Worm (Caenorhabditis elegans): ENCODE measurements around the gene svh-1.

svh-1 gene

DNA sequence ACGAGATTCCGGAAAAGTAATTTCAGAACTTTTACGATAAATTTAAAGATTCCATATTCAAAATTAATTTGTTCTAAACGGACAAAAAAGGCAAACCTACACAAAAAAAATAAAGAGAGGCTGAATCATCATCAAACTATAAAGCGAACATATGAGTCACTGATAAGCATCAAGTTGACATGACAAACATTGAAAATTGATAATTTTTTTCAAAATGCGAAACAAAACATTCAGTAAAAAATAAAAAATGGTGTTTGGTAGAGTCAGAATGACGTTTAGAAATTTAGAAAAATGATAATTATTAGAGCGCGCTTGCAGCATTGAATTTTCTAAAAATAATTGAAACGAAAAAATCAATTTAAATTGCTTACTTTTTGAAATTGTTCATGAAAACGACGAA, 6.6 kb upstream of the svh-1 start:
- TF ChIP-seq ets-7 (tag; optimal IDR thresholded peaks at IDR 0.05): no peak
- no peak for TF ChIP-seq F13C5.2 (tag; optimal IDR thresholded peaks at IDR 0.05)

DNA sequence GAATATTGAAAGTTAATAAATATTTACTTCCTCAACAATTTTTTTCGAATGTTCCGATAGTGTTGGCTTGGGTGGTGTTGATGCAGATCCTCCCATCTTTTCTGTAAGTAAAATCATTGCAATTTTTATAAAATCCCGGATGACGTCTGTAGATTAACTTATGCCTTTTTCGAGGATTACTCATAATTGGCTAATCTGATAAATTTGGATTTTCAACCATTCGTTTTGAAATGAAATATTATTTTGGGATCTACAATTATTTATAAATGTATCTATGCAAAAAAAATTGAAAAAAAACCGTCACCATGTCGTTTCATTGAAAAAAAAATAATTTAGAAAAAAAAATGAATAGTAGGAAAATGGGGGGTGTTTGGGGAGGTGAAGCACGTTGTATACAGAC, 5.3 kb upstream of the svh-1 start, which contains the start of gene glrx-22:
TSS of gene glrx-22 (minus strand) at position 101 of the 400 bp plus-strand sequence.
- TF ChIP-seq hmbx-1 (tag; optimal IDR thresholded peaks at IDR 0.05): no peak
- TF ChIP-seq tra-4 (tag; optimal IDR thresholded peaks at IDR 0.05): no peak
- no peak for TF ChIP-seq tbx-11 (GFP tag; IDR thresholded peaks at IDR 0.05)
- no peak for TF ChIP-seq tbx-37 (GFP tag; conservative IDR thresholded peaks at IDR 0.05)
- no peak for TF ChIP-seq ama-1 (optimal IDR thresholded peaks at IDR 0.05)
- no peak for TF ChIP-seq ceh-13 (GFP tag; optimal IDR thresholded peaks at IDR 0.05)
- no peak for TF ChIP-seq scrt-1 (GFP tag; IDR thresholded peaks at IDR 0.05)
- no peak for TF ChIP-seq pes-1 (GFP tag; IDR thresholded peaks at IDR 0.05)

DNA sequence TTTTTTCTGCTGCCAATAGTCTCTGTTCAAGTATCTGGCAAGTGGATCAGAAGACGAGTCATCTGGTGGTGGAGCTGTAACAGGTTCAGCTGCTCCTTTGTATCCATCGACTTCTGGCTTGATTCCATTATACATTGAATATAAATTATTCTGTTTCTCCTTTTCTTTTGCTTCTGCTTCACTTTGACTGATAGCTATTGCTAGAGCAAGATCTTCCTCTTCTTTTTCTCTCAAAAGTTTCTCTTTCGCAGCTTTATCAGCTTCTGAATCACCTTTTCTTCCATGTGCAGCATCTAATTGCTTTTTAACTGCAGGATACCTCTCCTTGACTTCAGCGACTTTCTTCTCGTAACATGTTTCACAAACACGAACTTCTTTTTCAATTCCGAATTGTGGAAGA, 2.9 kb upstream of the svh-1 start:
- TF ChIP-seq ets-7 (tag; optimal IDR thresholded peaks at IDR 0.05): no peak
- TF ChIP-seq ceh-36 (tag; optimal IDR thresholded peaks at IDR 0.05): no peak
- TF ChIP-seq hmbx-1 (tag; optimal IDR thresholded peaks at IDR 0.05): no peak
- TF ChIP-seq sea-1 (GFP tag; conservative IDR thresholded peaks at IDR 0.05): no peak
- no peak for TF ChIP-seq pes-1 (GFP tag; IDR thresholded peaks at IDR 0.05)
- no peak for TF ChIP-seq tbx-11 (GFP tag; IDR thresholded peaks at IDR 0.05)
- no peak for TF ChIP-seq tbx-37 (GFP tag; conservative IDR thresholded peaks at IDR 0.05)

DNA sequence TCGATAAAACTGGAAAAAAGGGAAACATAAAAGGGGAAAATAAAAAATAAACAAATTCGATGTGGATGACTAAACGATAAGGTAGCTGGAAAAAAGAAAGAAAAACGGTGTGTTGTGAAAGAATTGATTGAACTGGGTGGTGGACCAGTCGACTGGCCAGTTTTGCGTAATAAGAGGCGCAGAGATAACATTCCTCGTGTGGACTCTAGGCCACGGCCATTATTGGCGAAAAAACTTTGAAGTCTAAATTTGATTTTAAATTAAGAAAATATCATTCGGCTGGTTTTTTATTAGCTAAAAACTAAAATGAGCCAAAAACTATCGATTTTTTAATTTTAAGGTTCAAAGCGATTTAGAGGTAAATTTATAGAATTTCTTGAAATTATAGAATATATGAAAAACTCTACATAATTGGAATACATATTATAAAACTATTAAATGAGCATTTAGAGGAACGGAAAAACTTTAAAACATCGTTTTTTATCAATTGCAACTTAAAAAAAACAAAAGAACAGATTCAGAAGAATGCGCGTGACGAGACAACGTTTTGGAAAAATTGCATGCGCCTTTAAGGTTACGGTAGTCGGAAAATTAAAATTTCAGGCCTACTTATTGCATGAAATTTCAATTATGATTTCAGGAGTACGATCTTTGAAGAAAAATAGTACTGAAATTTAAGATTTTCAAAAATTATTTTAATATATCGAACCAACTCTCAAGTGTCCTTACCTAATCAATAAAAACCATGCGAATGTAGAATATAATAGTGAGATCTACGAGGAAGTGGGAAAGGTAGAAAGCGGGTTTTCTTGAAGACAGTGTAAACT, 929 bp upstream of the svh-1 start, which contains the start of gene hgrs-1:
TSS of gene hgrs-1 (minus strand) at position 777 of the 827 bp plus-strand sequence.
- no peak for TF ChIP-seq tbx-11 (GFP tag; IDR thresholded peaks at IDR 0.05)
- no peak for TF ChIP-seq tra-4 (tag; optimal IDR thresholded peaks at IDR 0.05)
- TF ChIP-seq hnd-1 (tag; optimal IDR thresholded peaks at IDR 0.05): no peak
- TF ChIP-seq ceh-13 (GFP tag; optimal IDR thresholded peaks at IDR 0.05): no peak
- no peak for TF ChIP-seq ceh-36 (tag; optimal IDR thresholded peaks at IDR 0.05)
- TF ChIP-seq tbx-37 (GFP tag; conservative IDR thresholded peaks at IDR 0.05): no peak
- no peak for TF ChIP-seq ama-1 (optimal IDR thresholded peaks at IDR 0.05)
- TF ChIP-seq ets-7 (tag; optimal IDR thresholded peaks at IDR 0.05): no peak
- no peak for TF ChIP-seq hmbx-1 (tag; optimal IDR thresholded peaks at IDR 0.05)
- TF ChIP-seq F13C5.2 (tag; optimal IDR thresholded peaks at IDR 0.05): no peak
- TF ChIP-seq pes-1 (GFP tag; IDR thresholded peaks at IDR 0.05): no peak
- TF ChIP-seq B0310.2 (tag; optimal IDR thresholded peaks at IDR 0.05): no peak

DNA sequence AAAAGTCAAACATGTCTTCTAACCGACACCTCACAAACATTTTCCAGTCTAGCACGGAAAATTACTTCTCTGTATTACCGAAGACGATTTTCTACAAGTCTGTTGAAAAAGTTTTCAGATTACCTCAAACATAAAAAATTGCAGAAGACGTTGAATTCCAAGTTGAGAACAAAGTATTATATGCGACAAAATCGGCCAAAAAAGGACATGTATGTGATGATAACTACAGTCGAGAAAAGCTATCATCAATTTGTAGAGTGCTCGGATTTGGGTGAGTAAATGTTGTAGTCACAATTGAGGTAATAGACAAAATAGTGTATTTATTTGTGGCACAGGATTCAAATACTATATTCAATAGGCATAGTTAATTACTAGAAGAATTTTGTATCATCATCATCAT, 2.4 kb downstream of the svh-1 start:
- no peak for TF ChIP-seq pes-1 (GFP tag; IDR thresholded peaks at IDR 0.05)
- TF ChIP-seq ceh-13 (GFP tag; optimal IDR thresholded peaks at IDR 0.05): no peak
- TF ChIP-seq tbx-11 (GFP tag; IDR thresholded peaks at IDR 0.05): no peak
- TF ChIP-seq ets-7 (tag; optimal IDR thresholded peaks at IDR 0.05): no peak
- no peak for TF ChIP-seq scrt-1 (GFP tag; IDR thresholded peaks at IDR 0.05)

DNA sequence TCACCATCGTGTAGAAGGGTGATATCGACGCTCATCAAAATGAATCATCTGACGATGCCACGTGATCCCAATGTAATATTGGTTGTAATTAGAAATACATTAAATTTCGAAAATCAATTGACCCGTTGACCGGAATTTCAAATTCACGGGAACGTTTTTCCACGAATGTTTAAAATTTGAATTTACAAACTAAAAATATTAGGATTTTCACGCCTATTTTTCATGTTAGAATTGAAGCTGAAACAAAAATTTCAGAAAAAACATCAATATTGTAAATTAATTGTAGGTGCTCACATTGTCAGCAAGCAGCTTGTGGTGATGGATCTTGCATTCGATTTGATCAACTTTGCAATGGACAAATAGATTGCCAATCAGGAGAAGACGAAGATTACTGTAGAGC, 3.9 kb downstream of the svh-1 start, which contains the start of gene C07G1.6:
TSS of gene C07G1.6 (minus strand) at position 101 of the 400 bp plus-strand sequence.
- TF ChIP-seq tra-4 (tag; optimal IDR thresholded peaks at IDR 0.05): no peak
- no peak for TF ChIP-seq tbx-37 (GFP tag; conservative IDR thresholded peaks at IDR 0.05)
- no peak for TF ChIP-seq scrt-1 (GFP tag; IDR thresholded peaks at IDR 0.05)
- TF ChIP-seq ceh-13 (GFP tag; optimal IDR thresholded peaks at IDR 0.05): no peak
- TF ChIP-seq F13C5.2 (tag; optimal IDR thresholded peaks at IDR 0.05): no peak
- TF ChIP-seq tbx-11 (GFP tag; IDR thresholded peaks at IDR 0.05): no peak
- no peak for TF ChIP-seq hmbx-1 (tag; optimal IDR thresholded peaks at IDR 0.05)
- no peak for TF ChIP-seq ceh-36 (tag; optimal IDR thresholded peaks at IDR 0.05)
- TF ChIP-seq sea-1 (GFP tag; conservative IDR thresholded peaks at IDR 0.05): no peak
- TF ChIP-seq aly-1 (tag; optimal IDR thresholded peaks at IDR 0.05): no peak
- no peak for TF ChIP-seq pes-1 (GFP tag; IDR thresholded peaks at IDR 0.05)
- no peak for TF ChIP-seq ama-1 (optimal IDR thresholded peaks at IDR 0.05)
- TF ChIP-seq B0310.2 (tag; optimal IDR thresholded peaks at IDR 0.05): no peak

DNA sequence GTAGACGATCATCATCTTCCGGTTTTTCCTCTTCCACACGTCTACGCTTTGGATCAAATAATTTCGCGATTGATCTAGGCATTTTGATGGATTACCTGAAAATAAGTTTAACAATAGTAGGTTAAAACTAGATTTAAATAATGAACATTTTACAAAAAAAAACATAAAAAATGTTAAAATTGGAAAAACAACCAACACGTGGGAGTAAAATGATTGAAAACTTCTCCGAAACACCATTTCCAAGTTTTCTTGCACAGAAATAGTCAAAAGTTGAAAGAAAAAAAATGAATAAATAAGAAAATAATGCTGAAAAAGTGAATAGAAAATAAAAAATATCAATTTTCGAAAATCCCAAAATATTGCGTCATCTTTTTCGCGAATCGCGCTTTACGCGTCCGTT, 5.3 kb downstream of the svh-1 start, which contains the start of gene C07G1.7:
TSS of gene C07G1.7 (minus strand) at position 101 of the 400 bp plus-strand sequence.
- TF ChIP-seq aly-1 (tag; optimal IDR thresholded peaks at IDR 0.05): no peak
- TF ChIP-seq tra-4 (tag; optimal IDR thresholded peaks at IDR 0.05): no peak
- no peak for TF ChIP-seq ceh-36 (tag; optimal IDR thresholded peaks at IDR 0.05)
- no peak for TF ChIP-seq B0310.2 (tag; optimal IDR thresholded peaks at IDR 0.05)
- TF ChIP-seq pes-1 (GFP tag; IDR thresholded peaks at IDR 0.05): no peak
- TF ChIP-seq flt-1 (GFP tag; IDR thresholded peaks at IDR 0.05): no peak
- no peak for TF ChIP-seq hmg-4 (GFP tag; optimal IDR thresholded peaks at IDR 0.05)
- no peak for TF ChIP-seq sea-1 (GFP tag; conservative IDR thresholded peaks at IDR 0.05)
- TF ChIP-seq tbx-11 (GFP tag; IDR thresholded peaks at IDR 0.05): no peak
- no peak for TF ChIP-seq ceh-13 (GFP tag; optimal IDR thresholded peaks at IDR 0.05)
- no peak for TF ChIP-seq hmbx-1 (tag; optimal IDR thresholded peaks at IDR 0.05)
- TF ChIP-seq ets-7 (tag; optimal IDR thresholded peaks at IDR 0.05): no peak
- no peak for TF ChIP-seq scrt-1 (GFP tag; IDR thresholded peaks at IDR 0.05)
- no peak for TF ChIP-seq hnd-1 (tag; optimal IDR thresholded peaks at IDR 0.05)
- TF ChIP-seq F13C5.2 (tag; optimal IDR thresholded peaks at IDR 0.05): no peak
- TF ChIP-seq tbx-37 (GFP tag; conservative IDR thresholded peaks at IDR 0.05): no peak
- TF ChIP-seq ama-1 (optimal IDR thresholded peaks at IDR 0.05): no peak

DNA sequence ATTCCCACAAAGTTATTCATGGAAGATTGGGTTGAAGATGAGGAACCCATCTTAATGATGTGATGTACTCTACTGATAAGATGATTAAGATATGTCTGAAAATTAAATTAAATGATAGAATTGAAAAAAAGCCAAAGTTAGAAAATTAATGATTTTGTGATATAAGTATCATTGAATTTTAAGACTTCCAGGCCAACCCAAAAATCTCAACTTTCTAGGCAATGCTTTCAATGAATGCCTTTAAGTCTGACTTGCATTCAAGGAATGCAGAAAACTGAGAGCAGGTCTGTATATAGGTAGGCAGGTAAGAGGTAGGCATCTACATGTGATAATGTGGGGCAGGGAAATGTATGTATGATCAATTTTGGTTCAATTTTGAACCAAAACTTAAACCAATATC, 13.6 kb downstream of the svh-1 start, which contains the start of gene ocr-2:
TSS of gene ocr-2 (minus strand) at position 101 of the 400 bp plus-strand sequence.
- TF ChIP-seq ceh-13 (GFP tag; optimal IDR thresholded peaks at IDR 0.05): no peak
- TF ChIP-seq aly-1 (tag; optimal IDR thresholded peaks at IDR 0.05): no peak
- no peak for TF ChIP-seq ama-1 (optimal IDR thresholded peaks at IDR 0.05)
- TF ChIP-seq hnd-1 (tag; optimal IDR thresholded peaks at IDR 0.05): no peak
- no peak for TF ChIP-seq flt-1 (GFP tag; IDR thresholded peaks at IDR 0.05)
- no peak for TF ChIP-seq ceh-36 (tag; optimal IDR thresholded peaks at IDR 0.05)
